Fruit fly (Drosophila melanogaster) Kc167 (cell line): ENCODE data around the gene Sp1.

Experiments
- Myc ChIP-seq: fragments of >200 bp; optimal IDR thresholded peaks from 2 replicates; lab custom pipeline; 2017; ENCODE audit warnings: missing external identifiers
- Sin3A ChIP-seq: fragments of >200 bp; optimal IDR thresholded peaks from 2 replicates; lab custom pipeline; 2018; ENCODE audit warnings: missing external identifiers
- h ChIP-seq: fragments of >200 bp; optimal IDR thresholded peaks from 3 replicates; lab custom pipeline; 2018; ENCODE audit warnings: missing external identifiers
- insv ChIP-seq: fragments of >200 bp; optimal IDR thresholded peaks from 3 replicates; lab custom pipeline; 2018; ENCODE audit warnings: missing external identifiers
- psq ChIP-seq: fragments of >200 bp; optimal IDR thresholded peaks from 2 replicates; lab custom pipeline; 2017; ENCODE audit warnings: missing external identifiers
- ttk ChIP-seq: sonication (Bioruptor generic); optimal IDR thresholded peaks from 2 replicates; lab custom pipeline; 2017; ENCODE audit warnings: missing external identifiers

Gene Sp1

DNA sequence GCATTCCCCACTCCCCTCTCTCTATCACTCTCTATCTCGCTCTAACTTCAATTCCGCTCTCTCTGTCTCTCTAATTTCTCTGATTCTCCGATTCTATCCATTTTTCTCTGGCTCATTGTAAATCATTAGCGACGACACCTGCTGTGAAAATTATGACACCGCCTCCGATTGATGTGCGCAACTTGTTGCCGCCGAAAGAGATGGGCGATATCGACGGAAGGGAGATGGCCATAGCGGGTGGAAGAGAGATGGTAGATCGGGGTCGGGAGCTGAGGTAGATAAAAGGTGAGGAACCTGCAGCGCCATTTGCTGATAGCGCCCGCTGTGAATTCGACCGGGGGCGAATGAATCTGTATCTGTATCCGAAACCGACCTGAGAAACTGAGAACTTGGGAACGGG is 20.3 kb downstream of the Sp1 start:
- no peak for TF ChIP-seq psq (lab: Kevin White, UChicago)
- no peak for TF ChIP-seq h (lab: Kevin White, UChicago)
- no peak for TF ChIP-seq Myc
- no peak for TF ChIP-seq ttk (lab: Kevin White, UChicago)
- no peak for TF ChIP-seq Sin3A (lab: Kevin White, UChicago)
- TF ChIP-seq insv (lab: Kevin White, UChicago) = no peak

dm6 chrX:9751443-9751842 is 22.0 kb downstream of the Sp1 start:
- no peak for TF ChIP-seq Myc
- TF ChIP-seq ttk (lab: Kevin White, UChicago) = no peak
- no peak for TF ChIP-seq Sin3A (lab: Kevin White, UChicago)
- TF ChIP-seq h (lab: Kevin White, UChicago) = no peak
- no peak for TF ChIP-seq insv (lab: Kevin White, UChicago)
- TF ChIP-seq psq (lab: Kevin White, UChicago) = no peak

DNA sequence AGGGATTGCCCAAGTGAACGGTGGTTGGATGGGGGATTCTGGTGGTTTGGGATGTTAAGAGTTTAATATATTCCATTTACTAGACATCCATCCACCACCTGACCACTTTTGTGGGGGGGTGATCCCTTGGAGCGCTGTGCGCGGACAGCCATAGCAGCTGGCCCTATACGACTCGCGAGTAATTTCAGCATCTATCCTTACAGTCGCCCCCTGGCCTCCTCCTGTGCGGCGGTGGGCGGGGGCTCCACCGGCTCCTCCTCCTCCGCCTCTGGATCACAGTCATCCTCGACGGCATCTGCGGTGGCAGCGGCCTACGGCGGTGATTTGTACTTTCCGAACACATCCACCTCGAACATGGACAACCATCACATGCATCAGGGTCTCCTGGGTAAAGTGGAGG is 23.9 kb downstream of the Sp1 start:
- TF ChIP-seq psq (lab: Kevin White, UChicago) = no peak
- TF ChIP-seq Myc = no peak
- no peak for TF ChIP-seq Sin3A (lab: Kevin White, UChicago)
- TF ChIP-seq insv (lab: Kevin White, UChicago) = no peak
- no peak for TF ChIP-seq ttk (lab: Kevin White, UChicago)
- no peak for TF ChIP-seq h (lab: Kevin White, UChicago)

dm6 chrX:9754474-9754873 is 25.0 kb downstream of the Sp1 start:
- TF ChIP-seq ttk (lab: Kevin White, UChicago) = no peak
- no peak for TF ChIP-seq psq (lab: Kevin White, UChicago)
- TF ChIP-seq insv (lab: Kevin White, UChicago) = no peak
- TF ChIP-seq Sin3A (lab: Kevin White, UChicago) = no peak
- no peak for TF ChIP-seq Myc
- TF ChIP-seq h (lab: Kevin White, UChicago) = no peak

- no peak for TF ChIP-seq Sin3A (lab: Kevin White, UChicago)
- no peak for TF ChIP-seq insv (lab: Kevin White, UChicago)
- TF ChIP-seq psq (lab: Kevin White, UChicago) = no peak
- TF ChIP-seq ttk (lab: Kevin White, UChicago) = no peak
- no peak for TF ChIP-seq Myc
- no peak for TF ChIP-seq h (lab: Kevin White, UChicago)
Observed at dm6 chrX:9757976-9758375, 28.5 kb downstream of the Sp1 start.

DNA sequence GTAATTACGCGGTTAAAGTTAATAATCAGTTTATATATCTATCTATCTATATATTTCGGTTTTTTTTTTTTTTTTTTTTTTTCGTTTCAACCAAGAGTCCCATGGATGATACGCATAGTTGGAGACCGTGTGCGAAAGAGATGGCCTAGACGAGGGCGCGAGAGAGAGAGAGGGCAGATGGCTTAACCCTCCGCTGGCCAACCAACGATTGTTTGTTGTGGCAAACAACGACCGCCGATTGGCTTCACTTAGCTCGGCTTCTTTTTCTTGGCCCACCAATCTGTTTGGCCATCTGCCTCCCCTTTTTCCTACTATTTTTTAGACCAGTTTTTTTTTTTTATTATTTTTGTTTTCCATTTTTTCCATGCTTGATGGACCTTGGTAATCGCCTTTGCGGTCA is 36.1 kb downstream of the Sp1 start:
- TF ChIP-seq insv (lab: Kevin White, UChicago) = no peak
- TF ChIP-seq psq (lab: Kevin White, UChicago) = no peak
- TF ChIP-seq h (lab: Kevin White, UChicago) = no peak
- no peak for TF ChIP-seq Sin3A (lab: Kevin White, UChicago)
- no peak for TF ChIP-seq ttk (lab: Kevin White, UChicago)
- no peak for TF ChIP-seq Myc

DNA sequence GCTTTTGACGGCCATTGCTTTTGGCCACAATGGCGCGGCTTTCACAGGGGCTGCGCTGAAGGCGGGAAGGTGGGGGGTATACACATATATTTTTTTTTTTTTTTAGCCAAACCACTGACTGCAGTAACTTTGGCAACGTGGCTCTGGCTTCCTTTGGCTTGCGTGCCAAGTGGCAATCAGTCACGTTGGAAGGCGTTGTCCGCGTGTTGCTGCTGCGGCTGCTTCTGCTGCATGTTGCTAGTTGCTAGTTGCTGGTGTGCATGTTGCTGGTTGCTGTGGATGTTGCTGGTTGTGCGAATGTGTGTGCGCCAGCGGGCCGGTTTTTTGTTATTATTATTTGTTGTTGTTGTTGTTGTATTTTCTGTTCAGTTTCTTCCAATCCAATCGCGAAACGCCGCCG is 41.6 kb downstream of the Sp1 start:
- TF ChIP-seq h (lab: Kevin White, UChicago) = no peak
- TF ChIP-seq Sin3A (lab: Kevin White, UChicago) = no peak
- no peak for TF ChIP-seq ttk (lab: Kevin White, UChicago)
- TF ChIP-seq insv (lab: Kevin White, UChicago) = no peak
- no peak for TF ChIP-seq psq (lab: Kevin White, UChicago)
- TF ChIP-seq Myc = no peak

dm6 chrX:9778545-9778944 is 49.1 kb downstream of the Sp1 start, which contains the start of gene CG1354:
Gene CG1354, plus strand, starts transcription at chrX:9778742.
- TF ChIP-seq Sin3A (lab: Kevin White, UChicago) (no peak), psq (lab: Kevin White, UChicago) (no peak), Myc (no peak), ttk (lab: Kevin White, UChicago) (no peak), insv (lab: Kevin White, UChicago) (no peak), h (lab: Kevin White, UChicago) (no peak)

DNA sequence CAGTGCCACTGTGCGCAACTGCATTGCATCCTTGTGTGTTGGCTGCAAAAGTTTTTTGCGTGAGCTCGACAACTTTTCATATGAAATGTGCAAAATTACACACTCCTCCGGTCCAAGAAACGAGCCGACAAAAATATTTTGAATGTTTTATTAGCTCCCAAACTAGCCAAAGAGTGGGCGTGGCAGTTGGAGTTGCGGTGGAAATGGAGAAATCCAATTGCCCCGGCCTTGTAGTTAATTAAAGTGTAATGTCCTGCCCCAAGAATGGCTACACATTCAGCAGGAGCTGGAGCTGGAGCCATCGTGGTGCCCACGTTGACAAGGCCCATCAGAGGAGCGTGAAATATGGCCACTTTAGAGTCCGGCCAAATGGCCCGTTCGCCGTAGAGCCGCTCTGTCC is 53.5 kb downstream of the Sp1 start, which contains the start of gene CARPB:
Gene CARPB, plus strand, starts transcription at position 301 of the 400 bp plus-strand sequence.
- TF ChIP-seq ttk (lab: Kevin White, UChicago) = no peak
- no peak for TF ChIP-seq psq (lab: Kevin White, UChicago)
- no peak for TF ChIP-seq Sin3A (lab: Kevin White, UChicago)
- TF ChIP-seq h (lab: Kevin White, UChicago) = no peak

DNA sequence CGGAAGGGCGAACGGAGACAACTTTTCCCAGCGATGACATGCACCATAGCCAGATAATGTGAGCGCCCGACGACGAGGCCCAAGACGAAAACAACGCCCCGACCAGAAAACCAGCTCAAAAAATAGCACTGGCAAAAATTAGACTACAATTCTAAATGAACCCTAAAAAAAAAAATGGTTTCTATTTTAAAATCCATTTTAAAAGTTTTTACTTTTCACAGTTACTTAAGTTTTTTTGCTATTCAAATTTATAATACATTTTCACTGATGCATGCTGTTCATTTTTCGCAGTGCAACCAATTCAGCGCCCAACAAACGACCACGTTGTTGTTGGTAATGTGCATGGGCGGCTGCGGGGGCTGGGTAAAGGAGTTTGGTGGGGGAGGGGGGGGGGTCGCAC is 57.9 kb downstream of the Sp1 start:
- TF ChIP-seq ttk (lab: Kevin White, UChicago) (no peak), Sin3A (lab: Kevin White, UChicago) (no peak), Myc (no peak), psq (lab: Kevin White, UChicago) (no peak)

dm6 chrX:9787941-9788340 is 58.5 kb downstream of the Sp1 start:
- TF ChIP-seq h (lab: Kevin White, UChicago) (no peak), Myc (no peak), Sin3A (lab: Kevin White, UChicago) (no peak)

DNA sequence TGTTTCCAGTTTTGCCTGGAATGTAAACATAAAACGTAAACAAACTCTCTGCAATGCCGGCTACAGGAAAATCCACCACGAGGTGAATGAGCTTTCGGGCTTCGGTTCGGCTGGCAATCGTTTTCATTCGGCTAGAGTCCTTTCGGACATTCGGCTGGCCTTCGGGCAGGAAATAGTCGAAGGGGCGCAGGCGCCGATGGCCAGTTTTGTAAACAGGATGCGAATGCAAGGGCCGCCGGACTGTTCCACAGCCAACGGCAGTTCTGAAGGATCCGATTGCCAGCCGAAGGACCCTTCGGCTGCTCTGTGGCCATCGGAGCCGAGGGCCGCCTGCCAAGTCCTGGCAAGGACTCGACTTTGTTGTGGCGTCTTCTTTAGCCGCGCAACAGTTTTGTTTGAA is 64.8 kb downstream of the Sp1 start:
- TF ChIP-seq h (lab: Kevin White, UChicago) (no peak), Myc (no peak), insv (lab: Kevin White, UChicago) (no peak), Sin3A (lab: Kevin White, UChicago) (no peak), psq (lab: Kevin White, UChicago) (no peak), ttk (lab: Kevin White, UChicago) (no peak)
